Fruit fly (Drosophila melanogaster) whole organism: ENCODE results near the gene CG42709.

ENCODE experiments used
- Dll ChIP-seq: fragments of >200 bp; optimal IDR thresholded peaks from 2 replicates; lab custom pipeline; 2017
- psq ChIP-seq: fragments of >200 bp; optimal IDR thresholded peaks from 2 replicates; lab custom pipeline; 2017

- no peak for TF ChIP-seq psq
- TF ChIP-seq Dll (lab: Kevin White, UChicago) = no peak
These were observed 11.4 kb upstream of the CG42709 start, which contains the start of gene CG32106 for dm6 chr3L:12778616-12779015.
